Worm (Caenorhabditis elegans) whole organism, young adult: Measurements from ENCODE around the gene irld-24.

Experiments used
- D2030.7 ChIP-seq: fragments of 200-800 bp; sonication (Bioruptor generic); IDR thresholded peaks from 2 replicates; pipeline ENCODE4 v1.3.6; 2022; ENCODE audit warnings: missing genetic modification reagents, missing genetic modification characterization, missing compliant biosample characterization
- F22D6.2 ChIP-seq: sonication (generic microtip); optimal IDR thresholded peaks from 2 replicates; lab custom pipeline; 2016; ENCODE audit warnings: mild to moderate bottlenecking, missing genetic modification characterization, missing compliant biosample characterization
- F57C9.4 ChIP-seq: sonication (generic microtip); optimal IDR thresholded peaks from 2 replicates; lab custom pipeline; 2017; ENCODE audit warnings: mild to moderate bottlenecking, missing genetic modification characterization, missing compliant biosample characterization
- K11D2.4 ChIP-seq: fragments of 200-800 bp; sonication (Bioruptor generic); IDR thresholded peaks from 2 replicates; pipeline ENCODE4 v1.3.6; 2022; ENCODE audit warnings: missing genetic modification reagents, missing genetic modification characterization, missing compliant biosample characterization
- ama-1 ChIP-seq, 3 experiments: fragments of 150-350 bp in 1 of 3; sonication (generic microtip) in 2 of 3; optimal IDR thresholded peaks; 2 replicates each; lab custom pipeline; 2014 to 2018; ENCODE audit warnings: missing biosample characterization in 2 of 3, missing genetic modification characterization in 2 of 3, missing genetic modification reagents in 2 of 3
- ceh-58 ChIP-seq: fragments of 200-800 bp; sonication (Bioruptor generic); IDR thresholded peaks from 2 replicates; pipeline ENCODE4 v1.3.6; 2022; ENCODE audit warnings: missing genetic modification characterization, missing compliant biosample characterization
- efl-1 ChIP-seq: fragments of 150-350 bp; optimal IDR thresholded peaks from 2 replicates; lab custom pipeline; 2014; ENCODE audit warnings: missing biosample characterization, missing genetic modification reagents, missing genetic modification characterization
- let-607 ChIP-seq, 2 experiments: fragments of 200-800 bp in 1 of 2; sonication (Bioruptor generic) in 1 of 2; sonication (generic microtip) in 1 of 2; optimal IDR thresholded peaks; 2 replicates each; lab custom pipeline; 2016 to 2018; ENCODE audit warnings: mild to moderate bottlenecking in 2 of 2, missing compliant biosample characterization in 2 of 2, missing genetic modification characterization in 2 of 2, moderate library complexity in 2 of 2, missing genotype in 1 of 2
- lin-35 ChIP-seq, 3 experiments: fragments of 150-350 bp in 2 of 3; sonication (generic microtip) in 1 of 3; optimal IDR thresholded peaks; 2 replicates each; lab custom pipeline; 2014 to 2018; ENCODE audit warnings: missing biosample characterization in 3 of 3, missing genetic modification characterization in 3 of 3, missing genetic modification reagents in 3 of 3
- madf-8 ChIP-seq: fragments of 200-800 bp; sonication (Bioruptor generic); conservative IDR thresholded peaks from 2 replicates; pipeline ENCODE4 v1.3.6; 2022; ENCODE audit warnings: missing genetic modification reagents, missing genetic modification characterization, missing compliant biosample characterization
- nhr-90 ChIP-seq: sonication (generic microtip); optimal IDR thresholded peaks from 2 replicates; lab custom pipeline; 2016; ENCODE audit warnings: missing genotype, mild to moderate bottlenecking, missing genetic modification characterization, missing compliant biosample characterization
- sptf-2 ChIP-seq: fragments of 200-800 bp; sonication (Bioruptor generic); optimal IDR thresholded peaks from 2 replicates; lab custom pipeline; 2018; ENCODE audit warnings: mild to moderate bottlenecking, missing genetic modification characterization, missing compliant biosample characterization
- unc-62 ChIP-seq: fragments of 150-350 bp; optimal IDR thresholded peaks from 2 replicates; lab custom pipeline; 2014; ENCODE audit warnings: missing biosample characterization, missing genetic modification reagents, missing genetic modification characterization

- no peak for TF ChIP-seq madf-8 (GFP tag; lab: Robert Waterston, UW)
- TF ChIP-seq unc-62 (GFP tag; lab: Kevin White, UChicago): no peak
- TF ChIP-seq let-607 (tag; optimal IDR thresholded peaks at IDR 0.05; lab: Kevin White, UChicago): no peak
- TF ChIP-seq ama-1 (optimal IDR thresholded peaks at IDR 0.05; lab: Kevin White, UChicago): no peak
- no peak for TF ChIP-seq ama-1 (GFP tag; optimal IDR thresholded peaks at IDR 0.05; lab: Kevin White, UChicago)
- no peak for TF ChIP-seq F22D6.2 (tag; lab: Kevin White, UChicago)
- no peak for TF ChIP-seq F57C9.4 (tag; lab: Kevin White, UChicago)
- no peak for TF ChIP-seq efl-1
- no peak for TF ChIP-seq D2030.7 (GFP tag; lab: Robert Waterston, UW)
- no peak for TF ChIP-seq ceh-58
- no peak for TF ChIP-seq sptf-2
- no peak for TF ChIP-seq K11D2.4 (GFP tag; lab: Robert Waterston, UW)
- no peak for TF ChIP-seq nhr-90 (tag; lab: Kevin White, UChicago)
- TF ChIP-seq lin-35 (GFP tag; optimal IDR thresholded peaks at IDR 0.05; lab: Kevin White, UChicago): no peak
Observed at ce11 chrX:14003538-14003937, 17.1 kb downstream of the irld-24 start.
